Fruit fly (Drosophila melanogaster): ENCODE data around the gene CG11600.

DNA sequence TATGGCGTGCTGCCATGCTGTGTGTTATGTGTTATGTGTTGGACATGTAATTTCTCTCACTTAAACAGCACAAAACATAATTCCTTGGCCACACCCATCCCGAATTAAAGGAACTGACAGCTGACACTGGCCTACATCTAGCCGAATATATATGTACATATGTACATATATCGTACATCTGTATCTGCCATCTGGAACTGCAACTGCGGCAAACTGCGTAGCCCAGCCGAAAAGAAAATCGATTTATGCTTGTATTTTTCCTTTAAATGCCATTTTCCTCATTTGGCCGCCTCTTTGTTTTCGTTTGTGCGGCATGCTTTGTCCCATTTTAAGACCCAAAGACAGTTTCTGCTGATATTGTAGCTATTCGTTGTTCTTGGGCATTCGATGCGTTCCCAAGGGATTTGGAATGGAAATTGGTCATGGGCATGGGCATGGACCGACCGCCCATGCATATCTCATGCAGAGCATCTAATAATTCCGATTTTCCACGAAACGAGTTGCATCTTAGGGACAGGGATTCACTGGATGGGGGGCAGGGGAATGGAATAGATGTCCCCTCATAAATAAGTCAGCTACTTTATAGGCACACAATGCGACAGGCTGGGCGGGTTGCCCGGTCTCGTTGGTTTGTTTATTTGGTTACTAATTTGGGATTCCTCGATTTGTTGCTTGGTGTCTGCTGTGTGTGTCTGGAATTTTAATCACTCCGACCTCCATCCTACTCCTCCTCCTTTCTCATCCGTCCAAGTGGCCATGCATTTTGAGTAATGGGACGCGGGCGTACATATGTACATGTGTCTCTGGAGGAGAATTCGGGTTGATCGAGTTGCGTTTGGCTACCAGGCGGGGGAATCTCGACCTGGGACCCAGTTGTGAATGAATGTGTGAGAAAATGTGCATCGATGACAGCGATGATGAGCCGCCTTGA, 13.0 kb downstream of the CG11600 start:
- no peak for TF ChIP-seq N (GFP tag; optimal IDR thresholded peaks at IDR 0.05)
- TF ChIP-seq Hr83 (GFP tag; optimal IDR thresholded peaks at IDR 0.05; ENCODE audit: poor library complexity, severe bottlenecking): no peak
- TF ChIP-seq Hnf4 (GFP tag; optimal IDR thresholded peaks at IDR 0.05): no peak

Measured in whole organism, wandering third instar larva.